Worm (Caenorhabditis elegans) whole organism, early embryonic: ENCODE data around the gene str-94.

Experiments used
- B0310.2 ChIP-seq: sonication (generic microtip); optimal IDR thresholded peaks from 2 replicates; lab custom pipeline; 2016; ENCODE audit warnings: mild to moderate bottlenecking, missing genetic modification characterization, missing compliant biosample characterization
- ama-1 ChIP-seq: fragments of 150-350 bp; optimal IDR thresholded peaks from 2 replicates; lab custom pipeline; 2014
- ceh-13 ChIP-seq: fragments of 200-800 bp; sonication (Bioruptor generic); optimal IDR thresholded peaks from 2 replicates; lab custom pipeline; 2018; ENCODE audit warnings: mild to moderate bottlenecking, missing genetic modification characterization, missing compliant biosample characterization
- ceh-36 ChIP-seq: sonication (generic microtip); optimal IDR thresholded peaks from 2 replicates; lab custom pipeline; 2016; ENCODE audit warnings: missing genetic modification characterization, inconsistent platforms, missing compliant biosample characterization
- flt-1 ChIP-seq: fragments of 200-800 bp; sonication (Bioruptor generic); IDR thresholded peaks from 2 replicates; pipeline ENCODE4 v1.3.6; 2022; ENCODE audit warnings: missing genetic modification characterization, missing compliant biosample characterization
- tbx-37 ChIP-seq: fragments of 200-800 bp; sonication (Bioruptor generic); conservative IDR thresholded peaks from 2 replicates; pipeline ENCODE4 v1.3.6; 2022; ENCODE audit warnings: missing genetic modification reagents, missing genetic modification characterization, missing compliant biosample characterization

DNA sequence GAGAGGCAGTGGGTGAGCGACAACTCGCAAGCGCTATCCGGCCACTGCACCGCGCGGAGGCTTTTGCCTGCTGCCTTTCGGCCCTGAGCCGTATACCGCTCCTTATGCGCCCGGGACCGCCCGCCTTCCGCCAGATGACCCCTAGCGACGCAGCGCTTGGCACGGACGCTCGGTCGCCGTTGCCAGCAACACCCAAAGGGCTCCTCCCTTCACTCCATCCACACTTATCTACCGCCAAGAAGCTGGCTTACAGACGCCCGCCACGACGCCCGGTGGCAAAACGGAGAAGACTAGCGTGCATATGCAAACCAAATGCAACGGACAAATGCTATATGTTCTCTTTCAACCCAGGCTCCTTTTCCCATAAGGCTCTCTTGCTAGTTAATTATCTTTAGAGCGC is 44.3 kb upstream of the str-94 start:
- TF ChIP-seq ceh-36 (no peak), ama-1 (lab: Kevin White, UChicago) (no peak), tbx-37 (no peak), ceh-13 (no peak), B0310.2 (no peak), flt-1 (GFP tag; lab: Robert Waterston, UW) (no peak)
